Worm (Caenorhabditis elegans) whole organism, midembryonic: ENCODE results near the gene fbxc-51.

Experiments
- T22C8.4 ChIP-seq: fragments of 200-800 bp; sonication (Bioruptor generic); IDR thresholded peaks from 2 replicates; pipeline ENCODE4 v1.3.6; 2022; ENCODE audit warnings: missing genetic modification characterization, missing compliant biosample characterization
- cog-1 ChIP-seq: sonication (generic microtip); optimal IDR thresholded peaks from 2 replicates; lab custom pipeline; 2016; ENCODE audit warnings: missing genetic modification characterization, missing compliant biosample characterization
- flt-1 ChIP-seq: fragments of 200-800 bp; sonication (Bioruptor generic); IDR thresholded peaks from 2 replicates; pipeline ENCODE4 v1.3.6; 2022; ENCODE audit warnings: missing genetic modification characterization, missing compliant biosample characterization
- klf-2 ChIP-seq: fragments of 200-800 bp; sonication (Bioruptor generic); conservative IDR thresholded peaks from 2 replicates; pipeline ENCODE4 v1.3.6; 2022; ENCODE audit warnings: missing genetic modification reagents, missing genetic modification characterization, missing compliant biosample characterization
- med-1 ChIP-seq: sonication (generic microtip); optimal IDR thresholded peaks from 2 replicates; lab custom pipeline; 2017; ENCODE audit warnings: missing genetic modification characterization, mild to moderate bottlenecking, missing compliant biosample characterization, antibody characterized with exemption, missing genetic modification reagents; ENCODE audit not compliant: insufficient read depth
- ref-1 ChIP-seq: fragments of 200-800 bp; sonication (Bioruptor generic); conservative IDR thresholded peaks from 2 replicates; pipeline ENCODE4 v1.3.6; 2022; ENCODE audit warnings: missing genetic modification reagents, missing genetic modification characterization, missing compliant biosample characterization
- tab-1 ChIP-seq: fragments of 200-800 bp; sonication (Bioruptor generic); IDR thresholded peaks from 2 replicates; pipeline ENCODE4 v1.3.6; 2022; ENCODE audit warnings: missing genetic modification characterization, missing compliant biosample characterization
- ztf-23 ChIP-seq: fragments of 200-800 bp; sonication (Bioruptor generic); IDR thresholded peaks from 2 replicates; pipeline ENCODE4 v1.3.6; 2022; ENCODE audit warnings: missing genetic modification reagents, missing genetic modification characterization, missing compliant biosample characterization
- ztf-29 ChIP-seq: fragments of 200-800 bp; sonication (Bioruptor generic); IDR thresholded peaks from 2 replicates; pipeline ENCODE4 v1.3.6; 2022; ENCODE audit warnings: missing genetic modification reagents, missing genetic modification characterization, missing compliant biosample characterization

The fbxc-51 gene

ce11 chrII:915780-916179 is 47.2 kb downstream of the fbxc-51 start, which contains the start of gene fbxc-29:
Gene fbxc-29, plus strand, starts transcription at chrII:916080.
- TF ChIP-seq flt-1 (GFP tag; lab: Robert Waterston, UW) (no peak), klf-2 (GFP tag; lab: Robert Waterston, UW) (no peak), cog-1 (tag; lab: Kevin White, UChicago) (no peak), med-1 (GFP tag; lab: Kevin White, UChicago) (no peak), tab-1 (GFP tag; lab: Robert Waterston, UW) (no peak), ref-1 (no peak), ztf-29 (GFP tag; lab: Robert Waterston, UW) (no peak), ztf-23 (GFP tag; lab: Robert Waterston, UW) (no peak), T22C8.4 (GFP tag; lab: Robert Waterston, UW) (no peak)

- TF ChIP-seq ref-1 (no peak), tab-1 (GFP tag; lab: Robert Waterston, UW) (no peak), flt-1 (GFP tag; lab: Robert Waterston, UW) (no peak), klf-2 (GFP tag; lab: Robert Waterston, UW) (no peak), ztf-29 (GFP tag; lab: Robert Waterston, UW) (no peak), med-1 (GFP tag; lab: Kevin White, UChicago) (no peak), T22C8.4 (GFP tag; lab: Robert Waterston, UW) (no peak), cog-1 (tag; lab: Kevin White, UChicago) (no peak), ztf-23 (GFP tag; lab: Robert Waterston, UW) (no peak)
Observed at ce11 chrII:917324-917723, 48.7 kb downstream of the fbxc-51 start, which contains the start of gene fbxc-30. Gene fbxc-30, plus strand, starts transcription at chrII:917624.

- no peak for TF ChIP-seq cog-1 (tag; lab: Kevin White, UChicago)
- no peak for TF ChIP-seq T22C8.4 (GFP tag; lab: Robert Waterston, UW)
- TF ChIP-seq klf-2 (GFP tag; lab: Robert Waterston, UW), result no peak
- TF ChIP-seq ztf-29 (GFP tag; lab: Robert Waterston, UW), result no peak
- no peak for TF ChIP-seq flt-1 (GFP tag; lab: Robert Waterston, UW)
- TF ChIP-seq ref-1, result no peak
- TF ChIP-seq ztf-23 (GFP tag; lab: Robert Waterston, UW), result no peak
- TF ChIP-seq tab-1 (GFP tag; lab: Robert Waterston, UW), result no peak
- TF ChIP-seq med-1 (GFP tag; lab: Kevin White, UChicago), result no peak
Observed at ce11 chrII:920326-920725, 51.7 kb downstream of the fbxc-51 start.
